Worm (Caenorhabditis elegans) whole organism, mixed stage, embryonic: ENCODE measurements around the gene cox-15.

Source experiments
- blmp-1 ChIP-seq: fragments of 150-350 bp; optimal IDR thresholded peaks from 2 replicates; lab custom pipeline; 2014; ENCODE audit warnings: missing biosample characterization, missing genetic modification characterization
- flh-1 ChIP-seq: fragments of 200-800 bp; sonication (Bioruptor generic); optimal IDR thresholded peaks from 2 replicates; lab custom pipeline; 2018; ENCODE audit warnings: mild to moderate bottlenecking, missing genetic modification characterization, moderate library complexity, missing compliant biosample characterization
- hlh-1 ChIP-seq: fragments of 150-350 bp; optimal IDR thresholded peaks from 2 replicates; lab custom pipeline; 2014; ENCODE audit warnings: missing biosample characterization, missing genetic modification reagents, missing genetic modification characterization
- lin-13 ChIP-seq: fragments of 150-350 bp; optimal IDR thresholded peaks from 2 replicates; lab custom pipeline; 2014; ENCODE audit warnings: missing biosample characterization, missing genetic modification characterization
- lin-32 ChIP-seq: fragments of 200-800 bp; sonication (Bioruptor generic); optimal IDR thresholded peaks from 2 replicates; lab custom pipeline; 2018; ENCODE audit warnings: mild to moderate bottlenecking, missing genetic modification characterization, missing compliant biosample characterization
- lsy-2 ChIP-seq: fragments of 150-350 bp; optimal IDR thresholded peaks from 2 replicates; lab custom pipeline; 2014; ENCODE audit warnings: missing biosample characterization, missing genetic modification characterization
- nhr-237 ChIP-seq: fragments of 150-350 bp; optimal IDR thresholded peaks from 2 replicates; lab custom pipeline; 2014; ENCODE audit warnings: missing biosample characterization, missing genetic modification characterization
- nhr-76 ChIP-seq: sonication (generic microtip); optimal IDR thresholded peaks from 2 replicates; lab custom pipeline; 2017; ENCODE audit warnings: missing biosample characterization, missing genetic modification characterization
- snpc-4 ChIP-seq: fragments of 150-350 bp; optimal IDR thresholded peaks from 2 replicates; lab custom pipeline; 2014; ENCODE audit warnings: missing biosample characterization, missing genetic modification characterization
- ztf-11 ChIP-seq: fragments of 150-350 bp; optimal IDR thresholded peaks from 2 replicates; lab custom pipeline; 2014; ENCODE audit warnings: missing biosample characterization, missing genetic modification characterization

- no peak for TF ChIP-seq flh-1 (GFP tag; lab: Kevin White, UChicago)
- no peak for TF ChIP-seq blmp-1 (tag; lab: Kevin White, UChicago)
- TF ChIP-seq nhr-76 = no peak
- TF ChIP-seq ztf-11 = no peak
- TF ChIP-seq snpc-4 = no peak
- no peak for TF ChIP-seq lsy-2 (tag; lab: Kevin White, UChicago)
- TF ChIP-seq nhr-237 = no peak
- no peak for TF ChIP-seq lin-13 (tag; lab: Kevin White, UChicago)
- no peak for TF ChIP-seq hlh-1
- no peak for TF ChIP-seq lin-32 (GFP tag; lab: Kevin White, UChicago)
Observed at ce11 chrII:11200234-11200755, 34.5 kb downstream of the cox-15 start.
